Worm (Caenorhabditis elegans) whole organism, L3 larva: ENCODE measurements around the gene F07C6.6.

Experiments
- ceh-82 ChIP-seq: fragments of 150-350 bp; optimal IDR thresholded peaks from 2 replicates; lab custom pipeline; 2014; ENCODE audit warnings: missing biosample characterization, missing genetic modification characterization
- elt-2 ChIP-seq: sonication (generic microtip); optimal IDR thresholded peaks from 2 replicates; lab custom pipeline; 2016; ENCODE audit warnings: missing genetic modification reagents, mild to moderate bottlenecking, missing genetic modification characterization, missing compliant biosample characterization
- jun-1 ChIP-seq: fragments of 150-350 bp; optimal IDR thresholded peaks from 2 replicates; lab custom pipeline; 2014; ENCODE audit warnings: missing biosample characterization, missing genetic modification reagents, missing genetic modification characterization
- lin-39 ChIP-seq: fragments of 150-350 bp; optimal IDR thresholded peaks from 2 replicates; lab custom pipeline; 2018; ENCODE audit warnings: missing biosample characterization, missing genetic modification reagents, missing genetic modification characterization
- nfya-1 ChIP-seq: sonication (generic microtip); optimal IDR thresholded peaks from 2 replicates; lab custom pipeline; 2017; ENCODE audit warnings: missing genetic modification characterization, mild to moderate bottlenecking, missing compliant biosample characterization, antibody characterized with exemption, moderate library complexity; ENCODE audit not compliant: insufficient read depth
- nhr-28 ChIP-seq: fragments of 150-350 bp; optimal IDR thresholded peaks from 2 replicates; lab custom pipeline; 2014; ENCODE audit warnings: missing biosample characterization, missing genetic modification characterization
- nhr-76 ChIP-seq: fragments of 150-350 bp; sonication (generic microtip); optimal IDR thresholded peaks from 5 replicates; lab custom pipeline; 2014; ENCODE audit warnings: missing biosample characterization, missing genetic modification characterization
- tbx-2 ChIP-seq: sonication (generic microtip); optimal IDR thresholded peaks from 2 replicates; lab custom pipeline; 2016; ENCODE audit warnings: mild to moderate bottlenecking, missing genetic modification characterization, missing compliant biosample characterization
- ztf-11 ChIP-seq: fragments of 150-350 bp; optimal IDR thresholded peaks from 2 replicates; lab custom pipeline; 2014; ENCODE audit warnings: missing biosample characterization, missing genetic modification characterization

- no peak for TF ChIP-seq ceh-82 (tag; lab: Kevin White, UChicago)
- no peak for TF ChIP-seq elt-2
- TF ChIP-seq nhr-76 (tag; lab: Kevin White, UChicago), result no peak
- no peak for TF ChIP-seq ztf-11 (tag; lab: Kevin White, UChicago)
- no peak for TF ChIP-seq nhr-28 (tag; lab: Kevin White, UChicago)
- no peak for TF ChIP-seq tbx-2 (tag; lab: Kevin White, UChicago)
- no peak for TF ChIP-seq lin-39 (tag; lab: Kevin White, UChicago)
- TF ChIP-seq jun-1 (tag; lab: Kevin White, UChicago), result no peak
- no peak for TF ChIP-seq nfya-1
Measured at ce11 chrIV:12743680-12744079, 48.9 kb upstream of the F07C6.6 start.
